Worm (Caenorhabditis elegans): ENCODE results near the gene lis-1.
"Not testable (repeated sequence)": the region's sequence is repeated elsewhere in the genome, so short reads cannot be mapped to it uniquely, and the experiment has no call there.

lis-1 gene

DNA sequence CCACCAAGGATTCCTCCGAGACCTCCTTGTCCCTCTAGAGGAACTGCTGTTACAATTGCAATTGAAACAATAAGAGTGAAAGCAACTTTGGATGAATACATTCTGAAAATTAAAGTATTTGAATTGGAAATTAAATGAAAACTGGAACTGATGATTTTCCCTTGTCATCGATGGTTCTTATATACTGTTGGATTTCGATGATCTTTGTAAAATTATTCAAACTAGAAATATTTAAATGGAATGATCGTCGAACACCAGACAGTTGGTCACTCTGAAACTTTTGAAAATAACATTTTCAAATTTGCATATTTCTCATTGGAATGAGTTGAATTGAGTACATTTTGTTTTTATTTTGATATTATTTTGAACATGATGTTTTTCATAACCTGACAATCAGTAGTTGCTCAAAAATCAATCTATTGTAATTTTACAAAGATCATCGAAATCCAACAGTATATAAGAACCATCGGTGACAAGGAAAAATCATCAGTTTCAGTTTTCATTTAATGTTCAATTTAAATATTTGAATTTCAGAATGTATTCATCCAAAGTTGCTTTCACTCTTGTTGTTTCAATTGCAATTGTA lies 25.3 kb upstream of the lis-1 start, which contains the start of the genes srlf-9 and srlf-10:
Gene srlf-9 (minus strand): TSS at position 101 of the 586 bp plus-strand sequence.
Gene srlf-10 (plus strand): TSS at position 536 of the 586 bp plus-strand sequence.
- TF ChIP-seq nfya-1 (tag; optimal IDR thresholded peaks at IDR 0.05; ENCODE audit: borderline replicate concordance, insufficient read depth); egrh-3 (GFP tag; IDR thresholded peaks at IDR 0.05); lin-26 (GFP tag; IDR thresholded peaks at IDR 0.05): not testable (repeated sequence)

DNA sequence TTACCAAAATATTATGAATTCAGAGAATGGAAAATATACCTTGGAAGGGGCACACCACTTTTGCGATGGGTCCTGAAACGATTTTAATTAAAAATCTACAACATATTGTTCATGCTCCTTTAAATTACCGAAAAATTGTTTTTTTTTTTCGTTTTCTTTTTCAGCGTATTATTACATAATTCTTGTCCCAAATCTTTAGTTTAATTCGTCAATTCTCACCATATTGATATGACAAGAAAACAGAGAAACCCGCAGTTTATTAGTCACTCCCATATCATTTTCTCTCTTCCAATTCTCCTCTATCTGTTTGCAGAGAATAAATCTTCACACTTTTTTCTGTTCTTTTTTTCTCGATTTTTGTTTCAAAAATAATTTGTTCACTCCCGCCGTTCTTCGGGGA lies 18.8 kb upstream of the lis-1 start, which contains the start of gene F11F1.1:
Gene F11F1.1 (plus strand): TSS at position 301 of the 400 bp plus-strand sequence.
- TF ChIP-seq nfya-1 (tag; optimal IDR thresholded peaks at IDR 0.05; ENCODE audit: borderline replicate concordance, insufficient read depth): no peak
- no peak for TF ChIP-seq bed-1 (GFP tag; IDR thresholded peaks at IDR 0.05)
- no peak for TF ChIP-seq dpl-1 (GFP tag; optimal IDR thresholded peaks at IDR 0.05)
- no peak for TF ChIP-seq snpc-1.1 (tag; optimal IDR thresholded peaks at IDR 0.05; ENCODE audit: insufficient read depth)

DNA sequence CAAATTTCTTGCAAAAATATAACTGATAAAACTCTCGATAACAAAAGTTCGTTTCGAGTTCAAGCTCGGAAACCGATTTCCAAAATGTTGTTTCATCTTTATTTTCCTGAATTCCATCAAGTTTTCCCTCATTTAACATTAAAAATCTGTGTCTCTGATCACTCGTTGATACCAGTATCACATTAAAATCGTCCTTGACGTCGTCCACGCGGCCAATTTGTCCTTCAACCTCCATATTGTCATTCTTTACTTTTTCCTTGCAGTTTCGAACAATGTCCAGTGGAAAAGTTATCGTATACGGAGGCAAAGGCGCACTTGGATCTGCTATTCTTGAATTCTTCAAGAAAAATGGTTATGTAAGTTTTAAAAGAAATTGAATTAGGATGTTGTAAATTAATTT lies 17.1 kb upstream of the lis-1 start, which contains the start of gene qdpr-1:
Gene qdpr-1 (plus strand): TSS at position 264 of the 400 bp plus-strand sequence.
- TF ChIP-seq attf-5 (GFP tag; optimal IDR thresholded peaks at IDR 0.05) (no peak), egl-18 (GFP tag; IDR thresholded peaks at IDR 0.05) (no peak), snpc-1.1 (tag; optimal IDR thresholded peaks at IDR 0.05; ENCODE audit: insufficient read depth) (no peak), C06A6.2 (GFP tag; conservative IDR thresholded peaks at IDR 0.05) (no peak), zfh-2 (GFP tag; conservative IDR thresholded peaks at IDR 0.05) (no peak), T07F8.4 (tag; optimal IDR thresholded peaks at IDR 0.05) (no peak), hrde-1 (tag; optimal IDR thresholded peaks at IDR 0.05; ENCODE audit: borderline replicate concordance) (no peak), nhr-90 (tag; optimal IDR thresholded peaks at IDR 0.05) (no peak), B0261.1 (tag; optimal IDR thresholded peaks at IDR 0.05) (no peak)

DNA sequence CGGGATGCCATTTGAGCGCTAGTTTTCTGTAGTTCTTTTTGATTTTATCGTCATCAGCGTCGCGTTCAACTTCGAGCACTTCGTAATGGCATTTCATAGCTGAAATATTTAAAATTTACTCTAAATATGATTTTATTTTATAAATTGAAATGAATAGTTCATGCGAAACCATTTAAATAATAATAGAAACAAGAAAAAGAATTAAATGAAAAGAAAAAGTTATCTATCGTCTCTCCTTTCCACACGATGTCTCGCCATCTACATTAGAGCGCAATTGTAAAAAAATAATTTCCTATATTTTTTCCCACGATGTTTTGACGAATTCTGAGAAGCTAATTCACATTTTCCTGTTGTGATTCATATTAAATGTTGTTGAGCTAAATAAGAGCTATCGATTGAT lies 16.7 kb upstream of the lis-1 start, which contains the start of gene dnj-17:
Gene dnj-17 (minus strand): TSS at position 101 of the 400 bp plus-strand sequence.
- TF ChIP-seq repo-1 (tag; optimal IDR thresholded peaks at IDR 0.05) (no peak), ztf-26 (tag; optimal IDR thresholded peaks at IDR 0.05) (no peak), hmg-1.2 (GFP tag; IDR thresholded peaks at IDR 0.05) (peak; percentile 72), lin-26 (GFP tag; IDR thresholded peaks at IDR 0.05) (no peak), F39B2.1 (GFP tag; IDR thresholded peaks at IDR 0.05) (no peak), ztf-22 (GFP tag; optimal IDR thresholded peaks at IDR 0.05) (no peak), ccch-3 (GFP tag; optimal IDR thresholded peaks at IDR 0.05) (no peak)

DNA sequence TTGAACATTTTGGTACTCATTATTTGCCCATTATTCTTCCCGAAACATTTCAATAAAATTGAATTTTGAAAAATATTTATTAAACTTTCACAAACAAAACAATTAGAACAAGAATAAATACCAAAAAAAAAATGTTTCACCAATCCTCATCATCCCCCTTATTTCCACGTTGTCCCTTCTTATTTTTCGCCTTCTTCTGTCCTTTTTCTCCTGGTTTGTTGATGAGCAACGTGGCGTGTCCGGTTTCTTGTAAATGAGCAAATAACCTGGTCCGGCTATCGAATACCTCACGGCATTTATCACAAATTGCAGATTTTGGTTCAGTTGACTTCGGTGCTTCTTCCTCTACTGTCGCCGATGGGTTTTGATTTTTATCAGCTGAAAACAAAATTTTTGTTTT lies 14.3 kb upstream of the lis-1 start:
- TF ChIP-seq atf-7 (tag; optimal IDR thresholded peaks at IDR 0.05): no peak
- no peak for TF ChIP-seq ceh-79 (tag; optimal IDR thresholded peaks at IDR 0.05)
- no peak for TF ChIP-seq unc-130 (GFP tag; optimal IDR thresholded peaks at IDR 0.05)
- no peak for TF ChIP-seq cebp-1 (GFP tag; IDR thresholded peaks at IDR 0.05)
- TF ChIP-seq cebp-1 (tag; optimal IDR thresholded peaks at IDR 0.05): no peak
- no peak for TF ChIP-seq egl-18 (GFP tag; IDR thresholded peaks at IDR 0.05)
- no peak for TF ChIP-seq F49E8.2 (tag; optimal IDR thresholded peaks at IDR 0.05; ENCODE audit: insufficient read depth)
- TF ChIP-seq F57C9.4 (tag; optimal IDR thresholded peaks at IDR 0.05): no peak
- TF ChIP-seq akir-1 (GFP tag; optimal IDR thresholded peaks at IDR 0.05): no peak
- TF ChIP-seq dox-1 (GFP tag; IDR thresholded peaks at IDR 0.05): no peak
- no peak for TF ChIP-seq bed-1 (GFP tag; IDR thresholded peaks at IDR 0.05)
- TF ChIP-seq sptf-2 (GFP tag; optimal IDR thresholded peaks at IDR 0.05): no peak
